Worm (Caenorhabditis elegans): ENCODE data around the gene ZC250.4.

The ZC250.4 gene

ce11 chrV:5768292-5768695 lies 44.6 kb downstream of the ZC250.4 start:
- no peak for TF ChIP-seq nhr-12 (tag; optimal IDR thresholded peaks at IDR 0.05)
- no peak for TF ChIP-seq drap-1 (GFP tag; optimal IDR thresholded peaks at IDR 0.05)
- no peak for TF ChIP-seq unc-120 (tag; optimal IDR thresholded peaks at IDR 0.05; ENCODE audit: poor library complexity, severe bottlenecking)
- TF ChIP-seq nhr-2 (tag; optimal IDR thresholded peaks at IDR 0.05), result no peak
- TF ChIP-seq mab-5 (tag; optimal IDR thresholded peaks at IDR 0.05), result no peak
- TF ChIP-seq nhr-76 (tag; optimal IDR thresholded peaks at IDR 0.05), result no peak
- no peak for TF ChIP-seq ztf-11 (tag; optimal IDR thresholded peaks at IDR 0.05)
- no peak for TF ChIP-seq bed-3 (GFP tag; optimal IDR thresholded peaks at IDR 0.05)
- TF ChIP-seq nhr-237 (tag; optimal IDR thresholded peaks at IDR 0.05), result no peak
- TF ChIP-seq unc-62 (GFP tag; optimal IDR thresholded peaks at IDR 0.05), result no peak
- TF ChIP-seq mls-2 (tag; optimal IDR thresholded peaks at IDR 0.05), result no peak
- TF ChIP-seq lin-32 (GFP tag; optimal IDR thresholded peaks at IDR 0.05), result no peak
- no peak for TF ChIP-seq pha-4 (tag; optimal IDR thresholded peaks at IDR 0.05)
- no peak for TF ChIP-seq lsy-2 (tag; optimal IDR thresholded peaks at IDR 0.05)
- TF ChIP-seq cnd-1 (tag; optimal IDR thresholded peaks at IDR 0.05), result no peak
- no peak for TF ChIP-seq ceh-39 (tag; optimal IDR thresholded peaks at IDR 0.05)

DNA sequence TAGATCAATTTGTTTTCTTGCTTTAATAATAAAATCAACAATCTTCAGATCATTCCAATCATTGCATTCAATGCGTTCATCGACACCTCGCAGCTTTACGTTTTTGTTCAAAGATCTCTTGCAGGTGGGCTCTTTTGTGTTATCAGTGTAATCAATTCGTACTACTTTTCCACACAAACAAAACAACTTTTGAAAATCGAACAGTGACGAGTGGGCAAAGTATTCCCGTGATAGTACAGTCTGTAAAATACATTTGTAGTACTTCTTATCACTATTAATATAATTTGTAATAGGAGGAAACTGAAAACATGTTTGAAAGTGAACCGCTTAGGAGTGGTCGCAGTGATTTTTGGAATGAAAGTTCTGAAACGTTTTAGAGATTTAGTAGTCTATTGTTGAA lies 47.9 kb downstream of the ZC250.4 start, which contains the start of gene pgph-2:
pgph-2 (plus strand) TSS at position 47 of the 400 bp plus-strand sequence.
- no peak for TF ChIP-seq sptf-1 (tag; optimal IDR thresholded peaks at IDR 0.05)
- TF ChIP-seq unc-120 (tag; optimal IDR thresholded peaks at IDR 0.05; ENCODE audit: poor library complexity, severe bottlenecking), result no peak

ce11 chrV:5763787-5764186 lies 49.1 kb downstream of the ZC250.4 start, which contains the start of gene pgph-3:
Gene pgph-3, minus strand, starts transcription at chrV:5763846.
- TF ChIP-seq unc-120 (tag; optimal IDR thresholded peaks at IDR 0.05; ENCODE audit: poor library complexity, severe bottlenecking) (peak; percentile 40), blmp-1 (tag; optimal IDR thresholded peaks at IDR 0.05) (peak; percentile 46), pha-4 (tag; optimal IDR thresholded peaks at IDR 0.05) (no peak), snpc-4 (tag; optimal IDR thresholded peaks at IDR 0.05) (no peak)

All from whole organism, mixed stage, embryonic.